Fruit fly (Drosophila melanogaster): ENCODE measurements around the gene GV1.

Gene GV1

dm6 chr3L:1798649-1799048 lies 11.7 kb upstream of the GV1 start, which contains the start of gene Patj (continued):
- TF ChIP-seq bab2 (GFP tag; optimal IDR thresholded peaks at IDR 0.05) = no peak
- no peak for TF ChIP-seq zfh2 (GFP tag; optimal IDR thresholded peaks at IDR 0.05)
- TF ChIP-seq scrt (GFP tag; optimal IDR thresholded peaks at IDR 0.05) = no peak
- no peak for TF ChIP-seq hth (optimal IDR thresholded peaks at IDR 0.05)
- no peak for TF ChIP-seq CG10366 (GFP tag; IDR thresholded peaks at IDR 0.05)
- no peak for TF ChIP-seq dpn (GFP tag; optimal IDR thresholded peaks at IDR 0.05)
- TF ChIP-seq trem (tag; optimal IDR thresholded peaks at IDR 0.05) = peak; percentile 68
- no peak for TF ChIP-seq B-H2 (GFP tag; optimal IDR thresholded peaks at IDR 0.05)
- peak; percentile 85 for TF ChIP-seq CG15514 (GFP tag; optimal IDR thresholded peaks at IDR 0.05)
- no peak for TF ChIP-seq CG3281 (GFP tag; optimal IDR thresholded peaks at IDR 0.05)
- no peak for TF ChIP-seq Hey (tag; optimal IDR thresholded peaks at IDR 0.05)
- TF ChIP-seq Sox100B (GFP tag; optimal IDR thresholded peaks at IDR 0.05) = no peak
- TF ChIP-seq CG12155 (GFP tag; optimal IDR thresholded peaks at IDR 0.05) = no peak
- no peak for TF ChIP-seq dmrt99B (tag; optimal IDR thresholded peaks at IDR 0.05)
- TF ChIP-seq CG17829 (tag; optimal IDR thresholded peaks at IDR 0.05) = no peak
- TF ChIP-seq GATAe (GFP tag; conservative IDR thresholded peaks at IDR 0.05) = no peak
- no peak for TF ChIP-seq CG15269 (tag; optimal IDR thresholded peaks at IDR 0.05)
- TF ChIP-seq CG5953 (GFP tag; IDR thresholded peaks at IDR 0.05) = no peak
- TF ChIP-seq gt (GFP tag; IDR thresholded peaks at IDR 0.05) = no peak
- TF ChIP-seq ato (GFP tag; IDR thresholded peaks at IDR 0.05; ENCODE audit: partially characterized antibody) = no peak
- no peak for TF ChIP-seq CG6683 (GFP tag; optimal IDR thresholded peaks at IDR 0.05)
- no peak for TF ChIP-seq Max (GFP tag; optimal IDR thresholded peaks at IDR 0.05)
- TF ChIP-seq sug (tag; optimal IDR thresholded peaks at IDR 0.05) = no peak
- no peak for TF ChIP-seq CG14050 (GFP tag; IDR thresholded peaks at IDR 0.05)
- TF ChIP-seq slp2 (GFP tag; optimal IDR thresholded peaks at IDR 0.05) = no peak
- no peak for TF ChIP-seq CG7786 (GFP tag; optimal IDR thresholded peaks at IDR 0.05)
- no peak for TF ChIP-seq CG4360 (GFP tag; IDR thresholded peaks at IDR 0.05)
- TF ChIP-seq zf30C (GFP tag; optimal IDR thresholded peaks at IDR 0.05) = no peak
- TF ChIP-seq CG2678 (tag; optimal IDR thresholded peaks at IDR 0.05) = no peak
- no peak for TF ChIP-seq CG18476 (GFP tag; optimal IDR thresholded peaks at IDR 0.05)
- TF ChIP-seq mirr (GFP tag; optimal IDR thresholded peaks at IDR 0.05) = no peak
- no peak for TF ChIP-seq CG10147 (GFP tag; optimal IDR thresholded peaks at IDR 0.05)
- TF ChIP-seq chinmo (GFP tag; IDR thresholded peaks at IDR 0.05; ENCODE audit: partially characterized antibody) = peak; percentile 99
- TF ChIP-seq CoRest (tag; optimal IDR thresholded peaks at IDR 0.05) = no peak
- no peak for TF ChIP-seq CG32767 (GFP tag; IDR thresholded peaks at IDR 0.05)
- no peak for TF ChIP-seq CG10565 (GFP tag; optimal IDR thresholded peaks at IDR 0.05)
- TF ChIP-seq CG12219 (GFP tag; optimal IDR thresholded peaks at IDR 0.05) = no peak
- TF ChIP-seq CG1792 (GFP tag; optimal IDR thresholded peaks at IDR 0.05) = no peak
- no peak for TF ChIP-seq Elba2 (GFP tag; optimal IDR thresholded peaks at IDR 0.05)
- no peak for TF ChIP-seq CHES-1-like (GFP tag; optimal IDR thresholded peaks at IDR 0.05)
- no peak for TF ChIP-seq chm (GFP tag; IDR thresholded peaks at IDR 0.05)
- TF ChIP-seq CG43689 (GFP tag; IDR thresholded peaks at IDR 0.05) = no peak
- peak; percentile 3 for TF ChIP-seq CG17186 (GFP tag; optimal IDR thresholded peaks at IDR 0.05)
- peak; percentile 50; the same call in 1 of the 2 replicates for TF ChIP-seq sna (GFP tag; IDR thresholded peaks at IDR 0.05; ENCODE audit: partially characterized antibody)
- no peak for TF ChIP-seq danr (GFP tag; IDR thresholded peaks at IDR 0.05)
- TF ChIP-seq CG30431 (GFP tag; optimal IDR thresholded peaks at IDR 0.05) = no peak
- TF ChIP-seq CG12942 (GFP tag; optimal IDR thresholded peaks at IDR 0.05) = no peak
- no peak for TF ChIP-seq Dip3 (GFP tag; optimal IDR thresholded peaks at IDR 0.05)
- TF ChIP-seq corto (GFP tag; optimal IDR thresholded peaks at IDR 0.05) = no peak
- no peak for TF ChIP-seq bsh (GFP tag; optimal IDR thresholded peaks at IDR 0.05)
- TF ChIP-seq CrebB (tag; optimal IDR thresholded peaks at IDR 0.05) = no peak
- TF ChIP-seq Nf-YC (tag; optimal IDR thresholded peaks at IDR 0.05) = no peak
